Worm (Caenorhabditis elegans) whole organism, L3 larva: ENCODE measurements around the gene ZK1290.5.

Experiments used
- ZK546.5 ChIP-seq: sonication (generic microtip); optimal IDR thresholded peaks from 2 replicates; lab custom pipeline; 2017; ENCODE audit warnings: missing biosample characterization, missing genetic modification characterization
- ama-1 ChIP-seq: fragments of 150-350 bp; optimal IDR thresholded peaks from 2 replicates; lab custom pipeline; 2018
- ceh-82 ChIP-seq: fragments of 150-350 bp; optimal IDR thresholded peaks from 2 replicates; lab custom pipeline; 2014; ENCODE audit warnings: missing biosample characterization, missing genetic modification characterization
- elt-2 ChIP-seq: sonication (generic microtip); optimal IDR thresholded peaks from 2 replicates; lab custom pipeline; 2016; ENCODE audit warnings: missing genetic modification reagents, mild to moderate bottlenecking, missing genetic modification characterization, missing compliant biosample characterization
- elt-3 ChIP-seq, 3 experiments: fragments of 150-350 bp in 1 of 3; sonication (generic microtip) in 2 of 3; optimal IDR thresholded peaks; 2 replicates in 2 of 3; 4 replicates in 1 of 3; lab custom pipeline; 2014 to 2017; ENCODE audit warnings: missing biosample characterization in 3 of 3, missing genetic modification characterization in 3 of 3
- fkh-10 ChIP-seq: sonication (generic microtip); optimal IDR thresholded peaks from 2 replicates; lab custom pipeline; 2017; ENCODE audit warnings: missing biosample characterization, missing genetic modification reagents, missing genetic modification characterization
- nhr-77 ChIP-seq: fragments of 150-350 bp; optimal IDR thresholded peaks from 2 replicates; lab custom pipeline; 2014; ENCODE audit warnings: missing biosample characterization, missing genetic modification characterization
- pha-4 ChIP-seq: fragments of 150-350 bp; optimal IDR thresholded peaks from 2 replicates; lab custom pipeline; 2014; ENCODE audit warnings: missing biosample characterization, missing genetic modification reagents, missing genetic modification characterization
- pqm-1 ChIP-seq: fragments of 150-350 bp; optimal IDR thresholded peaks from 2 replicates; lab custom pipeline; 2017; ENCODE audit warnings: missing biosample characterization, missing genetic modification characterization, inconsistent platforms
- snpc-4 ChIP-seq: fragments of 150-350 bp; optimal IDR thresholded peaks from 2 replicates; lab custom pipeline; 2014; ENCODE audit warnings: missing biosample characterization, missing genetic modification characterization
- ztf-4 ChIP-seq: fragments of 150-350 bp; optimal IDR thresholded peaks from 2 replicates; lab custom pipeline; 2014; ENCODE audit warnings: missing biosample characterization, missing genetic modification characterization

DNA sequence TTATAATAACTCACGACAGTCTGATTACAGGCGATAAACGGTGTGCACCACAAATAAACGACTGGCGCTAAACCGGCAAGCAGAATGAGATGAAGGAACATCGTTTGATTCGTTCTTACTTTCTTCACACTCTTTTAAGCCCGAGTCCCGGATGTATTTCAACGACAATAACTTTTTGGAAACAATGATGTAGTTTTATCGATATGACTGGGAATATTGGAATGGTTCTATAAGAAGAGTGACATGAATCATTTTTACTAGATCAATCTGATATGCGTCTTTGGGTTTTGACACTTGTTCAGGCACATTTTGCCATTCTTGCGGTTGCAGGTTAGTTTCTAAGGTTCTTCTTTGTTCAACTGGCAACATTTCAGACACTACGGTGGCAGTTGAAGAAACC is 32.1 kb downstream of the ZK1290.5 start, which contains the start of the genes ZK1290.11 and ZK1290.1:
- TF ChIP-seq fkh-10 (no peak), snpc-4 (tag; lab: Kevin White, UChicago) (no peak), nhr-77 (tag; lab: Kevin White, UChicago) (no peak), ama-1 (lab: Kevin White, UChicago) (no peak), elt-2 (tag; lab: Kevin White, UChicago) (no peak), pqm-1 (no peak), pha-4 (no peak), elt-3 (tag; optimal IDR thresholded peaks at IDR 0.05; lab: Kevin White, UChicago) (no peak), ztf-4 (tag; lab: Kevin White, UChicago) (no peak), ceh-82 (no peak), ZK546.5 (tag; lab: Kevin White, UChicago) (no peak)
